Fruit fly (Drosophila melanogaster) whole organism, wandering third instar larva: ENCODE data around the gene Trmt61.

Experiments
- Abd-B ChIP-seq: fragments of >200 bp; optimal IDR thresholded peaks from 2 replicates; lab custom pipeline; 2017; ENCODE audit warnings: missing biosample characterization, missing genetic modification characterization
- CG32264 ChIP-seq: fragments of 200-800 bp; sonication (Bioruptor generic); optimal IDR thresholded peaks from 2 replicates; lab custom pipeline; 2016; ENCODE audit warnings: missing biosample characterization, missing genetic modification characterization
- CG9705 ChIP-seq: fragments of 200-800 bp; sonication (Bioruptor generic); optimal IDR thresholded peaks from 2 replicates; lab custom pipeline; 2018; ENCODE audit warnings: missing biosample characterization, mild to moderate bottlenecking, missing genetic modification characterization
- CrebA ChIP-seq: fragments of 200-800 bp; sonication (Bioruptor generic); optimal IDR thresholded peaks from 2 replicates; lab custom pipeline; 2016; ENCODE audit warnings: missing biosample characterization, mild to moderate bottlenecking, missing genetic modification characterization, borderline replicate concordance
- Dfd ChIP-seq: fragments of >200 bp; optimal IDR thresholded peaks from 2 replicates; lab custom pipeline; 2017; ENCODE audit warnings: missing biosample characterization, missing genetic modification characterization
- Dif ChIP-seq: fragments of 200-275, 200-300 bp; sonication (Bioruptor generic); optimal IDR thresholded peaks from 2 replicates; lab custom pipeline; 2018; ENCODE audit warnings: missing biosample characterization, missing genetic modification characterization; ENCODE audit not compliant: partially characterized antibody
- GATAd ChIP-seq: sonication (Bioruptor generic); optimal IDR thresholded peaks from 2 replicates; lab custom pipeline; 2016; ENCODE audit warnings: missing biosample characterization, missing genetic modification characterization
- HLH106 ChIP-seq: fragments of 200-800 bp; optimal IDR thresholded peaks from 3 replicates; lab custom pipeline; 2019; ENCODE audit warnings: missing biosample characterization, mild to moderate bottlenecking, missing genetic modification characterization, moderate library complexity
- Hnf4 ChIP-seq: fragments of 200-800 bp; sonication (Bioruptor generic); optimal IDR thresholded peaks from 2 replicates; lab custom pipeline; 2016; ENCODE audit warnings: missing biosample characterization, mild to moderate bottlenecking, missing genetic modification characterization
- Hr78 ChIP-seq: fragments of >200 bp; optimal IDR thresholded peaks from 2 replicates; lab custom pipeline; 2017; ENCODE audit warnings: missing biosample characterization, missing genetic modification characterization
- Hr83 ChIP-seq: fragments of 200-300 bp; sonication (Bioruptor generic); optimal IDR thresholded peaks from 2 replicates; lab custom pipeline; 2016; ENCODE audit warnings: missing biosample characterization, mild to moderate bottlenecking, missing genetic modification characterization, moderate library complexity; ENCODE audit not compliant: poor library complexity, severe bottlenecking
- Jra ChIP-seq: sonication (Bioruptor generic); optimal IDR thresholded peaks from 2 replicates; lab custom pipeline; 2016; ENCODE audit warnings: missing biosample characterization, missing genetic modification characterization
- Myc ChIP-seq: fragments of >200 bp; optimal IDR thresholded peaks from 2 replicates; lab custom pipeline; 2017
- N ChIP-seq: fragments of >200 bp; optimal IDR thresholded peaks from 2 replicates; lab custom pipeline; 2018; ENCODE audit warnings: missing biosample characterization, missing external identifiers, missing genetic modification characterization
- OdsH ChIP-seq: fragments of 200-800 bp; sonication (Bioruptor generic); optimal IDR thresholded peaks from 2 replicates; lab custom pipeline; 2016; ENCODE audit warnings: missing biosample characterization, mild to moderate bottlenecking, missing genetic modification characterization
- Sp1 ChIP-seq: fragments of 200-800 bp; sonication (Bioruptor generic); optimal IDR thresholded peaks from 3 replicates; lab custom pipeline; 2019; ENCODE audit warnings: missing biosample characterization, mild to moderate bottlenecking, missing genetic modification characterization, moderate library complexity
- Vsx2 ChIP-seq: fragments of 200-300, 225-300 bp; sonication (Bioruptor generic); optimal IDR thresholded peaks from 2 replicates; lab custom pipeline; 2018; ENCODE audit warnings: missing biosample characterization, missing genetic modification characterization; ENCODE audit not compliant: partially characterized antibody
- br ChIP-seq: fragments of 200-800 bp; sonication (Bioruptor generic); optimal IDR thresholded peaks from 2 replicates; lab custom pipeline; 2016; ENCODE audit warnings: missing biosample characterization, missing genetic modification characterization
- brk ChIP-seq: fragments of 200-800 bp; sonication (Bioruptor generic); optimal IDR thresholded peaks from 2 replicates; lab custom pipeline; 2016; ENCODE audit warnings: missing biosample characterization, mild to moderate bottlenecking, missing genetic modification characterization
- dl ChIP-seq, 2 experiments: fragments of 175-275, 200-275 bp in 1 of 2; fragments of 200-275 bp in 1 of 2; sonication (Bioruptor generic); optimal IDR thresholded peaks; lab custom pipeline; 2018; ENCODE audit warnings: mild to moderate bottlenecking in 2 of 2, missing biosample characterization in 2 of 2, missing genetic modification characterization in 2 of 2, moderate library complexity in 2 of 2; ENCODE audit not compliant: partially characterized antibody in 2 of 2, insufficient read depth in 1 of 2
- dmrt93B ChIP-seq: fragments of 200-800 bp; sonication (Bioruptor generic); optimal IDR thresholded peaks from 2 replicates; lab custom pipeline; 2018; ENCODE audit warnings: missing biosample characterization, mild to moderate bottlenecking, missing genetic modification characterization
- dsf ChIP-seq: sonication (Bioruptor generic); optimal IDR thresholded peaks from 2 replicates; lab custom pipeline; 2016; ENCODE audit warnings: missing biosample characterization, missing genetic modification characterization, borderline replicate concordance
- ey ChIP-seq: fragments of 200-800 bp; sonication (Bioruptor generic); optimal IDR thresholded peaks from 2 replicates; lab custom pipeline; 2016; ENCODE audit warnings: missing biosample characterization, missing genetic modification characterization
- foxo ChIP-seq, 2 experiments: fragments of 200-800 bp; sonication (Bioruptor generic); optimal IDR thresholded peaks; 2 replicates in 1 of 2; 3 replicates in 1 of 2; lab custom pipeline; 2016 to 2017; ENCODE audit warnings: missing biosample characterization in 2 of 2, missing genetic modification characterization in 2 of 2
- fru ChIP-seq: fragments of 200-800 bp; sonication (Bioruptor generic); optimal IDR thresholded peaks from 3 replicates; lab custom pipeline; 2016; ENCODE audit warnings: missing biosample characterization, mild to moderate bottlenecking, missing genetic modification characterization
- h ChIP-seq: fragments of 200-800 bp; sonication (Bioruptor generic); optimal IDR thresholded peaks from 3 replicates; lab custom pipeline; 2016; ENCODE audit warnings: missing biosample characterization, mild to moderate bottlenecking, missing genetic modification characterization
- jim ChIP-seq: fragments of 175-275, 200-325 bp; sonication (Bioruptor generic); optimal IDR thresholded peaks from 2 replicates; lab custom pipeline; 2016; ENCODE audit warnings: missing biosample characterization, mild to moderate bottlenecking, missing genetic modification characterization
- lola ChIP-seq: fragments of >200 bp; optimal IDR thresholded peaks from 2 replicates; lab custom pipeline; 2017; ENCODE audit warnings: missing biosample characterization, missing genetic modification characterization
- psq ChIP-seq: fragments of 200-800 bp; sonication (Bioruptor generic); optimal IDR thresholded peaks from 3 replicates; lab custom pipeline; 2017; ENCODE audit warnings: missing biosample characterization, mild to moderate bottlenecking, missing genetic modification characterization, moderate library complexity
- rgr ChIP-seq: fragments of 200-800 bp; sonication (Bioruptor generic); optimal IDR thresholded peaks from 3 replicates; lab custom pipeline; 2016; ENCODE audit warnings: missing biosample characterization, mild to moderate bottlenecking, missing genetic modification characterization
- sage ChIP-seq: fragments of 200-800 bp; sonication (Bioruptor generic); optimal IDR thresholded peaks from 2 replicates; lab custom pipeline; 2016; ENCODE audit warnings: missing biosample characterization, mild to moderate bottlenecking, missing genetic modification characterization
- sv ChIP-seq: fragments of 200-800 bp; sonication (Bioruptor generic); optimal IDR thresholded peaks from 3 replicates; lab custom pipeline; 2016; ENCODE audit warnings: missing biosample characterization, missing genetic modification characterization
- tai ChIP-seq: sonication (Bioruptor generic); optimal IDR thresholded peaks from 2 replicates; lab custom pipeline; 2016; ENCODE audit warnings: missing biosample characterization, missing genetic modification characterization
- usp ChIP-seq: fragments of >200 bp; optimal IDR thresholded peaks from 2 replicates; lab custom pipeline; 2017; ENCODE audit warnings: missing biosample characterization, missing genetic modification characterization
- woc ChIP-seq: sonication (Bioruptor generic); optimal IDR thresholded peaks from 2 replicates; lab custom pipeline; 2016; ENCODE audit warnings: missing biosample characterization, mild to moderate bottlenecking, missing genetic modification characterization

The Trmt61 gene

DNA sequence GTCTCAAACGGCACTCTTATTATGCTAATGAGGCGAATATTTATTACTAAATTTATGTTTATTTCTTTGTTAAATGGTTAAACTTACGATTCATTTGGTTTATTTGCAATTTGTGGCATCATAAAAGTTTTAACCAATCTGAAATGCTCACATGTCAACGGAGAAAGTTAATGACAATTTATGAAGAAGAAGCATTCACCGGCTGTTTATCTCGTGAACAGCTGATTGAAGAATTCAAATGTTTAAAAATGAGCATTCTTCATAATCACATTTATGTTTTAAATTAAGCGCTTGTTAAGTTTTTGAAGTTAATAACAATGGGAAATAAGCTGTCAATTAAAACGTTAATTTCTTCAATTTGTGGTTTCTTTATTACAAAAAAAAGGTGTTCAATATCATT, 1.2 kb upstream of the Trmt61 start, which contains the start of the genes PIG-P and Tcs6:
Gene PIG-P, minus strand, starts transcription at position 158 of the 400 bp plus-strand sequence.
Gene Tcs6, minus strand, starts transcription at position 158 of the 400 bp plus-strand sequence.
- TF ChIP-seq Dif, result no peak
- TF ChIP-seq sage (GFP tag; lab: Kevin White, UChicago), result peak; percentile 53
- TF ChIP-seq Myc, result no peak
- TF ChIP-seq dsf, result peak; percentile 3
- TF ChIP-seq, all 38 proteins: peak for 2

- TF ChIP-seq Sp1 (GFP tag; lab: Kevin White, UChicago), result no peak
- TF ChIP-seq Abd-B (GFP tag; lab: Kevin White, UChicago), result no peak
- TF ChIP-seq h (GFP tag; lab: Kevin White, UChicago), result no peak
- no peak for TF ChIP-seq HLH106 (tag; lab: Kevin White, UChicago)
- TF ChIP-seq sage (GFP tag; lab: Kevin White, UChicago), result no peak
- TF ChIP-seq lola (GFP tag; lab: Kevin White, UChicago), result no peak
- no peak for TF ChIP-seq jim (GFP tag; lab: Kevin White, UChicago)
- no peak for TF ChIP-seq ey
- TF ChIP-seq usp (GFP tag; lab: Kevin White, UChicago), result no peak
- no peak for TF ChIP-seq sv (GFP tag; lab: Kevin White, UChicago)
- TF ChIP-seq N (GFP tag; lab: Kevin White, UChicago), result no peak
- TF ChIP-seq tai (GFP tag; lab: Kevin White, UChicago), result no peak
- no peak for TF ChIP-seq Hr78 (GFP tag; lab: Kevin White, UChicago)
- no peak for TF ChIP-seq psq (GFP tag; lab: Kevin White, UChicago)
- TF ChIP-seq brk (GFP tag; lab: Kevin White, UChicago), result no peak
- no peak for TF ChIP-seq dmrt93B (GFP tag; lab: Kevin White, UChicago)
- no peak for TF ChIP-seq Myc
- TF ChIP-seq dl (GFP tag; optimal IDR thresholded peaks at IDR 0.05; lab: Kevin White, UChicago; ENCODE audit: insufficient read depth in 1 of 2, partially characterized antibody in 2 of 2), result no peak
- no peak for TF ChIP-seq fru
These were observed 3.6 kb downstream of the Trmt61 start, which contains the start of gene CG14551 for dm6 chr3R:26062911-26063310. CG14551 (minus strand) TSS chr3R:26063011.

DNA sequence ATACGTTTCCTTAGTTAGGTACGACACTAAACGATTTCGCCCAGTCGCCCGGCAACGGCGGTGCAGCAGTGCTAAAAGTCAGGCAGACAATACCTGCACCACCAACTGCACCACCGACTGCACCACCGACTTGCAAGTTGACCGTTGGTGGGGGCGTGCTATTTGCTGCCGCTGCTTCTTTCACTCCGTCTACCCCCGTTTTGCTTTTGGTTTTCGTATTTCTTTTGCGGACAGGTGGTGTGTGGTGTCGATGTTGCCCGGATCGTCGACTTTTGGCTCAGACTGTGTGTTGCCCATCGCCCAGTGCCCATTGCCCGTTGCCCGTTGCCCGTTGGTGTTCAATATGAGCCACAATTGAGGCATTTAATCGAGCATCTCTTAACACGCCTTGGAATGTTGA, 5.4 kb downstream of the Trmt61 start:
- no peak for TF ChIP-seq sage (GFP tag; lab: Kevin White, UChicago)
- TF ChIP-seq usp (GFP tag; lab: Kevin White, UChicago), result no peak
- TF ChIP-seq sv (GFP tag; lab: Kevin White, UChicago), result no peak
- no peak for TF ChIP-seq foxo (GFP tag; optimal IDR thresholded peaks at IDR 0.05; lab: Kevin White, UChicago)
- no peak for TF ChIP-seq jim (GFP tag; lab: Kevin White, UChicago)
- TF ChIP-seq Dfd (GFP tag; lab: Kevin White, UChicago), result no peak
- TF ChIP-seq CG32264 (GFP tag; lab: Kevin White, UChicago), result no peak
- no peak for TF ChIP-seq Sp1 (GFP tag; lab: Kevin White, UChicago)
- no peak for TF ChIP-seq CrebA

dm6 chr3R:26068135-26068534, 8.8 kb downstream of the Trmt61 start:
- TF ChIP-seq Abd-B (GFP tag; lab: Kevin White, UChicago), result no peak
- TF ChIP-seq OdsH (GFP tag; lab: Kevin White, UChicago), result no peak
- TF ChIP-seq HLH106 (tag; lab: Kevin White, UChicago), result peak; percentile 30
- TF ChIP-seq fru, result peak; percentile 9
- TF ChIP-seq psq (GFP tag; lab: Kevin White, UChicago), result peak; percentile 29
- TF ChIP-seq foxo (GFP tag; optimal IDR thresholded peaks at IDR 0.05; lab: Kevin White, UChicago), result peak in 1 of 2 experiments; percentile 25
- peak; percentile 33 for TF ChIP-seq rgr
- peak; percentile 35 for TF ChIP-seq h (GFP tag; lab: Kevin White, UChicago)
- peak; percentile 23 for TF ChIP-seq Sp1 (GFP tag; lab: Kevin White, UChicago)
- TF ChIP-seq woc, result peak; percentile 16
- no peak for TF ChIP-seq CrebA
- TF ChIP-seq, all 38 proteins: peak for 8

- TF ChIP-seq h (GFP tag; lab: Kevin White, UChicago) (peak; percentile 81), dl (GFP tag; optimal IDR thresholded peaks at IDR 0.05; lab: Kevin White, UChicago; ENCODE audit: insufficient read depth in 1 of 2, partially characterized antibody in 2 of 2) (no peak), Dif (no peak), CG9705 (no peak), Hr83 (no peak), Hnf4 (GFP tag; lab: Kevin White, UChicago) (peak; percentile 58), psq (GFP tag; lab: Kevin White, UChicago) (peak; percentile 56), dsf (no peak), sage (GFP tag; lab: Kevin White, UChicago) (peak; percentile 58), Abd-B (GFP tag; lab: Kevin White, UChicago) (no peak), Hr78 (GFP tag; lab: Kevin White, UChicago) (no peak), HLH106 (tag; lab: Kevin White, UChicago) (peak; percentile 68), jim (GFP tag; lab: Kevin White, UChicago) (no peak), tai (GFP tag; lab: Kevin White, UChicago) (no peak), br (GFP tag; lab: Kevin White, UChicago) (peak; percentile 77), woc (peak; percentile 71), OdsH (GFP tag; lab: Kevin White, UChicago) (peak; percentile 72), fru (peak; percentile 79), GATAd (GFP tag; lab: Kevin White, UChicago) (no peak), Vsx2 (no peak), Dfd (GFP tag; lab: Kevin White, UChicago) (no peak), Myc (no peak), sv (GFP tag; lab: Kevin White, UChicago) (no peak), usp (GFP tag; lab: Kevin White, UChicago) (no peak), N (GFP tag; lab: Kevin White, UChicago) (no peak), foxo (GFP tag; optimal IDR thresholded peaks at IDR 0.05; lab: Kevin White, UChicago) (peak in 1 of 2 experiments; percentile 87), rgr (peak; percentile 73), CrebA (no peak), Jra (peak; percentile 3), Sp1 (GFP tag; lab: Kevin White, UChicago) (peak; percentile 60), lola (GFP tag; lab: Kevin White, UChicago) (no peak)
These were observed 13.2 kb downstream of the Trmt61 start for dm6 chr3R:26072477-26072876.
